Fruit fly (Drosophila melanogaster): ENCODE measurements around the gene CG32201.

Gene CG32201

dm6 chr3L:18627657-18628455 lies 18.4 kb downstream of the CG32201 start (continued):
- TF ChIP-seq CG6791 (GFP tag; IDR thresholded peaks at IDR 0.05; ENCODE audit: partially characterized antibody) (peak; percentile 12; the same call in 1 of the 3 replicates), gcm (GFP tag; optimal IDR thresholded peaks at IDR 0.05) (peak; percentile 7), CG14441 (GFP tag; IDR thresholded peaks at IDR 0.05) (0 out of 2 replicates have a peak, but pooled peaks have one; percentile 12), slbo (GFP tag; IDR thresholded peaks at IDR 0.05) (peak; percentile 13; the same call in 1 of the 2 replicates), CG10654 (GFP tag; optimal IDR thresholded peaks at IDR 0.05) (no peak), CG34422 (GFP tag; IDR thresholded peaks at IDR 0.05) (0 out of 3 replicates have a peak, but pooled peaks have one; percentile 13), mirr (GFP tag; optimal IDR thresholded peaks at IDR 0.05) (no peak), CG11504 (tag; optimal IDR thresholded peaks at IDR 0.05) (peak; percentile 88), Meics (GFP tag; optimal IDR thresholded peaks at IDR 0.05) (no peak), Pdp1 (GFP tag; optimal IDR thresholded peaks at IDR 0.05) (peak in 1 of 2 experiments; percentile 6), sna (GFP tag; IDR thresholded peaks at IDR 0.05; ENCODE audit: partially characterized antibody) (0 out of 2 replicates have a peak, but pooled peaks have one; percentile 39), kah (GFP tag; optimal IDR thresholded peaks at IDR 0.05) (peak; percentile 36), CG8924 (tag; optimal IDR thresholded peaks at IDR 0.05) (peak; percentile 31), scrt (GFP tag; optimal IDR thresholded peaks at IDR 0.05) (peak; percentile 49), CG15269 (tag; optimal IDR thresholded peaks at IDR 0.05) (no peak)

dm6 chr3L:18628458-18628857 lies 19.0 kb downstream of the CG32201 start:
- TF ChIP-seq CG2678 (tag; optimal IDR thresholded peaks at IDR 0.05) = no peak
- TF ChIP-seq Hr39 (optimal IDR thresholded peaks at IDR 0.05) = peak; percentile 52
- no peak for TF ChIP-seq gcm2 (GFP tag; optimal IDR thresholded peaks at IDR 0.05)
- TF ChIP-seq sna (GFP tag; IDR thresholded peaks at IDR 0.05; ENCODE audit: partially characterized antibody) = no peak
- TF ChIP-seq HHEX (GFP tag; optimal IDR thresholded peaks at IDR 0.05) = no peak
- no peak for TF ChIP-seq Rfx (GFP tag; IDR thresholded peaks at IDR 0.05)
- TF ChIP-seq CG12769 (tag; optimal IDR thresholded peaks at IDR 0.05) = peak; percentile 60
- TF ChIP-seq CG12942 (GFP tag; optimal IDR thresholded peaks at IDR 0.05) = no peak
- TF ChIP-seq exex (tag; optimal IDR thresholded peaks at IDR 0.05) = peak; percentile 10
- no peak for TF ChIP-seq fu2 (GFP tag; optimal IDR thresholded peaks at IDR 0.05)
- TF ChIP-seq jigr1 (GFP tag; IDR thresholded peaks at IDR 0.05) = no peak
- TF ChIP-seq Usf (GFP tag; optimal IDR thresholded peaks at IDR 0.05) = no peak
- TF ChIP-seq vvl (GFP tag; IDR thresholded peaks at IDR 0.05) = peak; percentile 82
- TF ChIP-seq Ets65A (GFP tag) = no peak
- no peak for TF ChIP-seq sc (optimal IDR thresholded peaks at IDR 0.05)
- no peak for TF ChIP-seq sc (GFP tag; optimal IDR thresholded peaks at IDR 0.05)
- TF ChIP-seq trh (GFP tag; optimal IDR thresholded peaks at IDR 0.05) = no peak
- TF ChIP-seq CG6683 (GFP tag; optimal IDR thresholded peaks at IDR 0.05) = no peak
- no peak for TF ChIP-seq CG6654 (GFP tag; optimal IDR thresholded peaks at IDR 0.05)
- no peak for TF ChIP-seq CoRest (tag; optimal IDR thresholded peaks at IDR 0.05)
- no peak for TF ChIP-seq CG11093 (GFP tag; IDR thresholded peaks at IDR 0.05)
- TF ChIP-seq Lim3 (GFP tag; IDR thresholded peaks at IDR 0.05) = no peak
- no peak for TF ChIP-seq MESR4 (GFP tag; optimal IDR thresholded peaks at IDR 0.05)
- TF ChIP-seq CG7839 (tag; optimal IDR thresholded peaks at IDR 0.05) = no peak
- no peak for TF ChIP-seq klu (GFP tag; IDR thresholded peaks at IDR 0.05)
- no peak for TF ChIP-seq pnt (GFP tag; optimal IDR thresholded peaks at IDR 0.05)
- no peak for TF ChIP-seq Dip3 (GFP tag; optimal IDR thresholded peaks at IDR 0.05)
- TF ChIP-seq Hey (tag; optimal IDR thresholded peaks at IDR 0.05) = no peak
- peak; percentile 79 for TF ChIP-seq crol (GFP tag; IDR thresholded peaks at IDR 0.05)
- TF ChIP-seq CG31365 (tag; optimal IDR thresholded peaks at IDR 0.05) = no peak
- no peak for TF ChIP-seq E2f2 (GFP tag; IDR thresholded peaks at IDR 0.05)
- TF ChIP-seq Med (GFP tag) = peak; percentile 38
- no peak for TF ChIP-seq Chrac-16 (GFP tag; optimal IDR thresholded peaks at IDR 0.05)
- 0 out of 3 replicates have a peak, but pooled peaks have one; percentile 39 for TF ChIP-seq CG6175 (GFP tag; IDR thresholded peaks at IDR 0.05)
- peak; percentile 65; the same call in 1 of the 2 replicates for TF ChIP-seq rib (GFP tag; IDR thresholded peaks at IDR 0.05)
